Fruit fly (Drosophila melanogaster) ovary, adult (tissue): Measurements from ENCODE around the gene Zaf1.

Experiments
- CG17801 ChIP-seq: fragments of 200-800 bp; optimal IDR thresholded peaks from 2 replicates; lab custom pipeline; 2019; ENCODE audit warnings: missing biosample characterization, mild to moderate bottlenecking, missing genetic modification characterization, moderate library complexity; ENCODE audit not compliant: partially characterized antibody

Gene Zaf1

dm6 chr3R:11655873-11656374, 30.5 kb upstream of the Zaf1 start, which contains the start of gene CG42327:
Gene CG42327 (plus strand): TSS chr3R:11656149.
- peak; percentile 87 for TF ChIP-seq CG17801 (GFP tag; lab: Kevin White, UChicago)

- TF ChIP-seq CG17801 (GFP tag; lab: Kevin White, UChicago), result peak; percentile 55
These were observed 24.9 kb upstream of the Zaf1 start, which contains the start of the genes Csk and Elp1 for dm6 chr3R:11650105-11651039. Gene Csk (minus strand): TSS chr3R:11650706. Gene Elp1 (plus strand): TSS chr3R:11650971.

dm6 chr3R:11649449-11649848, 24.0 kb upstream of the Zaf1 start:
- peak; percentile 74 for TF ChIP-seq CG17801 (GFP tag; lab: Kevin White, UChicago)

dm6 chr3R:11648356-11649355, 23.2 kb upstream of the Zaf1 start:
- TF ChIP-seq CG17801 (GFP tag; lab: Kevin White, UChicago), result no peak

- TF ChIP-seq CG17801 (GFP tag; lab: Kevin White, UChicago), result peak; percentile 83
These were observed 21.4 kb upstream of the Zaf1 start for dm6 chr3R:11646826-11647225.

dm6 chr3R:11639946-11640588, 14.6 kb upstream of the Zaf1 start:
- TF ChIP-seq CG17801 (GFP tag; lab: Kevin White, UChicago), result peak; percentile 39

- TF ChIP-seq CG17801 (GFP tag; lab: Kevin White, UChicago), result no peak
These were observed 12.1 kb upstream of the Zaf1 start for dm6 chr3R:11637586-11637985.

dm6 chr3R:11628416-11629041, 3.1 kb upstream of the Zaf1 start, which contains the start of gene CG14712:
Gene CG14712 (plus strand): TSS chr3R:11628759.
- peak; percentile 7 for TF ChIP-seq CG17801 (GFP tag; lab: Kevin White, UChicago)

dm6 chr3R:11626571-11626970, 1.1 kb upstream of the Zaf1 start, which contains the start of the genes CG6813 and CG18764:
Gene CG6813 (minus strand): TSS chr3R:11626638.
Gene CG18764 (plus strand): TSS chr3R:11626889.
- TF ChIP-seq CG17801 (GFP tag; lab: Kevin White, UChicago), result peak; percentile 18

- peak; percentile 86 for TF ChIP-seq CG17801 (GFP tag; lab: Kevin White, UChicago)
These were observed 2.4 kb downstream of the Zaf1 start, which contains the start of gene CG14711 for dm6 chr3R:11623025-11623424. Gene CG14711 (plus strand): TSS chr3R:11623339.

dm6 chr3R:11619709-11620409, 5.6 kb downstream of the Zaf1 start, which contains the start of the genes Jupiter and CG14710:
Gene Jupiter (minus strand): TSS chr3R:11619906.
Gene CG14710 (plus strand): TSS chr3R:11620090.
- peak; percentile 45 for TF ChIP-seq CG17801 (GFP tag; lab: Kevin White, UChicago)

dm6 chr3R:11618879-11619278, 6.6 kb downstream of the Zaf1 start:
- TF ChIP-seq CG17801 (GFP tag; lab: Kevin White, UChicago), result no peak

dm6 chr3R:11617849-11618248, 7.6 kb downstream of the Zaf1 start:
- no peak for TF ChIP-seq CG17801 (GFP tag; lab: Kevin White, UChicago)
